Worm (Caenorhabditis elegans) whole organism, L4/young adult: Measurements from ENCODE around the gene nhr-264.

Source experiments
- W03F9.2 ChIP-seq: fragments of 150-350 bp; optimal IDR thresholded peaks from 2 replicates; lab custom pipeline; 2014; ENCODE audit warnings: missing biosample characterization, missing genetic modification characterization
- dao-5 ChIP-seq: sonication (generic microtip); optimal IDR thresholded peaks from 2 replicates; lab custom pipeline; 2016; ENCODE audit warnings: missing genotype, missing genetic modification characterization, moderate library complexity, missing compliant biosample characterization
- him-1 ChIP-seq: sonication (generic microtip); optimal IDR thresholded peaks from 2 replicates; lab custom pipeline; 2016; ENCODE audit warnings: missing genotype, missing genetic modification reagents, missing genetic modification characterization, missing compliant biosample characterization

nhr-264 gene

DNA sequence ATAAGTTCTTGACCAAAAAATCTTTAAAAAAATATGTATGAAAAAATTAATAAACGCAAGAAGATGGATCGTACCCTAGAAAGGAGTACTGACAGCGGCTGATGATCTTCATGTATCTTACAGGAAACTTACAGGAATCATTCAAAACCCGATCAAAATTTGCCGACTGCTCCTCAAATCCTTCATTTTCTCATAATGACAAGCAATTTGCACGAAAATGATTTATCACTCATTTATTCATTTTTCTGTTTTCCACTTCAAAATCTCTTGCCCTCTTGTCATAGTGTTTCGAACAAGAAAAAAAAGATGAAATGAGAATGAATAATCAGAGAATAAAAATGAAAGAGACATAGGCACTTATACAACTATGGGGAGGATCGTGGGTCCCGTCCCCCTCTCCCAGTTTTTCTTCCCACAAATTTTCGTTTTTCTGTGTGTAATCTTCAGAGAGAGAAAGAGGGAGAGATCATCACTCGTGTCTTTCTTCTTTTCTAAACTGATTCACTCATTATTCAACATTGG lies 19.7 kb downstream of the nhr-264 start, which contains the start of gene nmy-3:
Gene nmy-3, plus strand, starts transcription at position 472 of the 522 bp plus-strand sequence.
- TF ChIP-seq W03F9.2 (tag; lab: Kevin White, UChicago) (no peak), him-1 (tag; lab: Kevin White, UChicago) (no peak), dao-5 (no peak)

DNA sequence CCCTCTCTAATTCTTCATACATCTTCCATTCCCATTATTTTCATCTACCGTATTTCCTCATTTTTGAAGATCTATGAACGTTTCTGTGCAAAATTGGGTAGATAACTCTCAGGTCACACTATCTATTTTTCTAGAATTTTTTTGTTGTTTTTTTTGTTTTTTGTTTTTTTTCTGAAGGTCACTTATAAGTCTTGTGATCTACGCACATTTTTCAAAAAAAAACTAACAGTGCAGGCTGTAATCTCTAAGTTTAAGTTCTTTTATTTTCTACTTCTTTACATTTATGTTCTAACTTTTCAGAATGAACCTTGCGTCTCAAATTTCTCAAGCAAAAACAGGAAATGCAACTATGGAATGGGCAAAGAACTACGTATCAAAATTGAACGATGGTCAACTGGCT lies 23.9 kb downstream of the nhr-264 start, which contains the start of gene flh-3:
Gene flh-3, plus strand, starts transcription at position 301 of the 400 bp plus-strand sequence.
- TF ChIP-seq him-1 (tag; lab: Kevin White, UChicago) (no peak), W03F9.2 (tag; lab: Kevin White, UChicago) (no peak), dao-5 (no peak)

DNA sequence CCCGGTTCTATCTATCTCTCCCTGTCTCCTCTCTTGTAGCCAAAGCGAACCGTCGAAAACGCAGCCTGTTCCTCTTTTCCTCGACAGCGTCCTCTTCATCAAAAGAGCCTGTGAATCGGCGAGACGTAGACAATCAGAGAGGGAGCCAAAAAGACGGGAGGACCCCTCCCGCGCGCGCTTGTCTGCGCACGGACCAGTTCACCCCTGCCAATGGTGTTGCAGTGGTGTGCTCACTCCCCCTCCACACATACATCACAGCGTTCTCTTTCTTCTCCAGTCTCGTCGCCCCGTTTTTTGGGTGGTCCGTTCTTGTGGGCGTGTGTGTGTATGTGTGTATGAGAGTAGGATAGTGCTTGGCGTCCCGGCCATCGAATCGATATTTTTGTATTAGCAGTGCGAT lies 24.8 kb downstream of the nhr-264 start:
- no peak for TF ChIP-seq dao-5
- no peak for TF ChIP-seq him-1 (tag; lab: Kevin White, UChicago)
- TF ChIP-seq W03F9.2 (tag; lab: Kevin White, UChicago): no peak

ce11 chrIV:9267581-9267980 lies 26.1 kb downstream of the nhr-264 start:
- TF ChIP-seq him-1 (tag; lab: Kevin White, UChicago): no peak
- no peak for TF ChIP-seq dao-5
- no peak for TF ChIP-seq W03F9.2 (tag; lab: Kevin White, UChicago)

DNA sequence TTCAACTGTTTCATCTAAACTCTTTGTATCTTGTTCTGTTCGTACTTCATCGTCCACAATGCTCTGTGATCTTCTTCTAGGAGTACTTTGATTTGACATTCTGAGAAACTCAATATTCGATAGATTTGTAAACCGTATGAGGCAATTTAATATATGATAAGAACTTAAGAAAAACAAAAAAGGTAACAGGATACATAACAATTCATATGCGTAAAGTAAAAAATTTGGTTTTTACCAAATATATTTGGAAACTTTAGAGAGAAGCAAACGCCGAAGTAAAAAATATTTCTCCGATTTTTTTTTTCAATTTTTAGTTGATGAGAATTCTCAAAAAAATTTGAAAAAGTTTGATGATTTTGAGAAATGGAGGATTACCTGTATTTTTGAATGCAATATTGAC lies 27.3 kb downstream of the nhr-264 start, which contains the start of gene Y11D7A.19:
Gene Y11D7A.19, minus strand, starts transcription at position 101 of the 400 bp plus-strand sequence.
- TF ChIP-seq him-1 (tag; lab: Kevin White, UChicago) (no peak), dao-5 (no peak), W03F9.2 (tag; lab: Kevin White, UChicago) (no peak)

ce11 chrIV:9264513-9264912 lies 29.2 kb downstream of the nhr-264 start:
- TF ChIP-seq W03F9.2 (tag; lab: Kevin White, UChicago) (no peak), dao-5 (no peak), him-1 (tag; lab: Kevin White, UChicago) (no peak)

- no peak for TF ChIP-seq dao-5
- no peak for TF ChIP-seq him-1 (tag; lab: Kevin White, UChicago)
- TF ChIP-seq W03F9.2 (tag; lab: Kevin White, UChicago): no peak
These were observed 29.9 kb downstream of the nhr-264 start, which contains the start of gene flh-1 for ce11 chrIV:9263812-9264320. Gene flh-1 (minus strand): TSS chrIV:9264270.

- no peak for TF ChIP-seq him-1 (tag; lab: Kevin White, UChicago)
- TF ChIP-seq dao-5: no peak
- TF ChIP-seq W03F9.2 (tag; lab: Kevin White, UChicago): no peak
These were observed 31.4 kb downstream of the nhr-264 start for ce11 chrIV:9262295-9262694.

- TF ChIP-seq him-1 (tag; lab: Kevin White, UChicago) (no peak), W03F9.2 (tag; lab: Kevin White, UChicago) (no peak), dao-5 (no peak)
These were observed 32.0 kb downstream of the nhr-264 start, which contains the start of gene col-120 for ce11 chrIV:9261687-9262086. Gene col-120 (minus strand): TSS chrIV:9261787.

DNA sequence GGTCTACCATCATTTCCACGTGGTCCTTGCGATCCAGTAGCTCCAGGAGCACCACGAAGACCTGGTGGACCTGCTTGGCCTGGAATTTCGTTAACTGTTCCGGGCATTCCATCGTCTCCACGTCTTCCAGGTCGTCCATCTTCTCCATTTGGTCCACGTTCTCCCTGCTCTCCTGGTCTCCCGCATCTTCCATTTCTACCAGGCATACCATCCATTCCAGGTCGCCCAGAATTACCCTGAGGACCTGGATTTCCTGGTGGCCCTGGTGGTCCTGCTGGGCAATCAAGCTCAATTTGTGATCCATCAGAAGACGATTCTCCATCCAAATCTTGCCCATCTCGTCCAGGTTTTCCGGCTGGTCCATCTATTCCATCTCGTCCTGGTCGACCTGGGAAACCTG lies 32.9 kb downstream of the nhr-264 start:
- TF ChIP-seq him-1 (tag; lab: Kevin White, UChicago): no peak
- no peak for TF ChIP-seq W03F9.2 (tag; lab: Kevin White, UChicago)
- TF ChIP-seq dao-5: no peak

- TF ChIP-seq dao-5: no peak
- TF ChIP-seq W03F9.2 (tag; lab: Kevin White, UChicago): peak; percentile 17
These were observed 33.4 kb downstream of the nhr-264 start for ce11 chrIV:9260334-9260733.

- TF ChIP-seq him-1 (tag; lab: Kevin White, UChicago): no peak
- no peak for TF ChIP-seq dao-5
- no peak for TF ChIP-seq W03F9.2 (tag; lab: Kevin White, UChicago)
These were observed 34.0 kb downstream of the nhr-264 start, which contains the start of gene Y11D7A.10 for ce11 chrIV:9259687-9260086. Gene Y11D7A.10 (minus strand): TSS chrIV:9259768.

- TF ChIP-seq him-1 (tag; lab: Kevin White, UChicago) (no peak), dao-5 (no peak), W03F9.2 (tag; lab: Kevin White, UChicago) (no peak)
These were observed 35.2 kb downstream of the nhr-264 start for ce11 chrIV:9258547-9258946.

DNA sequence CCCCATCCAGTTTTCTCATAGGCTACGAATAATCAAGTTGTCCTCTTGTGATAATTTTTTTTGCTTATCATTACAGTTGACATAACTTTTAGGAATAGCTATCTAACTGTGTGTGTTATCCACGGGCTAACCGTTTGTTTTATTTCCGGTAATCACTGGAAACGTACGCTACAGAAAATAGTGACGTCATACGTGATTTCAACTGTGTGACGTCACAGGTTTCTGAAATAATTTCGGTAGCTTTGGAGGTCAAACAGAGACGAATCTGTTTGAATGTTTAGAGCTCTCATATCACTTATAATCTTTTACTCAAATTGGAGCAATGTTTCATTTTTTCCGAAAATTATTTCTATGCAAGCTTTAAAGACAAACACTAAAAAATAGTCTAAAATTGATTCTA lies 36.9 kb downstream of the nhr-264 start:
- TF ChIP-seq him-1 (tag; lab: Kevin White, UChicago) (no peak), dao-5 (no peak), W03F9.2 (tag; lab: Kevin White, UChicago) (no peak)

DNA sequence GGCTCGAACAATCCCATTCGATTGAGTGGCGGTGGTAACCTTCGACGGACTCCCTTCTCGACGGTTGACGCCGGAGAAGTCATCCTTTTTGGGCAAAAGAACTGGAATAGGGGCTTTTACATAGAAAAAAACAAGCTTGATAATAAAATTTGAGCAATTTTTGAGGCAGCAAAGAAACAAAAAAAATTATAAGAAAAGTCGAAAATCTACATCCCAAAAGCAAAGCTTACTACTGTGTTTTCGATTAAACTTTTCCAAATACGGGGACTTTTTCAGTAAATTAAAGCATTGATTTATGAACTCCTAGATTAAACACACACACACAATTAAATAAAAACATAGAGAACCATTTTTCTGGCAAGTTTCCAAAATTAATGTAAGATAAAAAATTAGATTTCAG lies 37.7 kb downstream of the nhr-264 start, which contains the start of gene Y11D7A.9:
Gene Y11D7A.9, minus strand, starts transcription at position 101 of the 400 bp plus-strand sequence.
- TF ChIP-seq dao-5 (no peak), W03F9.2 (tag; lab: Kevin White, UChicago) (no peak), him-1 (tag; lab: Kevin White, UChicago) (no peak)
